Worm (Caenorhabditis elegans): ENCODE results near the gene M18.6.

M18.6 gene

DNA sequence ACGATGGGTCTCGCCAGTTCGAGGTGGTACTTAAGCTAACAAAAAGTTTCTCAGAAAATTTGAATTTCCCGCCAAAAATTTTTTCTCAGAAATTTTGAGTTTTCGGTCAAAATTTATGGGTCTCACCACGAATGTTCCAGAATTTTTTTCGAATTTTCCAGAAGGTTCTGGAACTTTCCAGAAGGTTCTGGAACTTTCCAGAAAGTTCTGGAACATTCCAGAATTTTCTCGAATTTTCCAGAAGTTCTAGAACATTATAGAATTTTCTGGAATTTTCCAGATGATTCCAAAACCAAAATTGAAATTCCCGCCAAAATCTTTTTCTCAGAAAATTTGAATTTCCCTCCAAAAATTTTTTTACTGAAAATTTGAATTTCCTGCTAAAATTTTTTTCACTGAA is 34.7 kb downstream of the M18.6 start:
- peak; percentile 89 for TF ChIP-seq flt-1 (GFP tag; IDR thresholded peaks at IDR 0.05)

DNA sequence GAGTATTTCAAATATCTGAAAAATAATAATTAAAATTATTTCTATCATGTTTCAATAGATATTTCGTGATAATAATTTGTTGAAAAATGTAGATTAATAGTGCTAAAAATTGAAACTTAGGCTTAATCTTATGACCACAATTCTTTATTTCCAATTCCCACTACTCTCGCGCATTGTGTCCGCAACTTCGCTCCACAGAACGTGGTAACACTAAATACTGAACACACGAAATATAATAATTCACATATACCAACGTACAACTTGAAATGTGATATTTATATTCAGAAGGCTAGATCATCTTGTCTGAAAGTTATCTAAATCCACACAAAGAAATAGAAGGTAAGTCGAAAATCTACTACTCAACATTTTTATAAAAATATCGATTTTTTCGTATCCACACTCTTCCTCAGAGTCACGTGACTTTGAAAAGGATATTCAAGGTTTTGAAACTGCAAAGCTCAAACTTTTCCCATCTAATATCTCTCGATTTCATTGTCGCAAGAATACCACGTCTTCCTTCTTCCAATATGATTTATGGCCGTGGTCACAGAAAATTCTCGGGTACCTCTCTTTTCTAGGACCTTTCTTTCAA is 35.6 kb downstream of the M18.6 start, which contains the start of gene eri-12:
eri-12 (plus strand) TSS at position 197 of the 592 bp plus-strand sequence.
- TF ChIP-seq med-1 (GFP tag; optimal IDR thresholded peaks at IDR 0.05; ENCODE audit: insufficient read depth) (no peak), ztf-23 (GFP tag; IDR thresholded peaks at IDR 0.05) (no peak), cog-1 (tag; optimal IDR thresholded peaks at IDR 0.05) (no peak), klf-2 (GFP tag; conservative IDR thresholded peaks at IDR 0.05) (no peak), ref-1 (GFP tag; conservative IDR thresholded peaks at IDR 0.05) (no peak), T22C8.4 (GFP tag; IDR thresholded peaks at IDR 0.05) (0 out of 2 replicates have a peak, but pooled peaks have one; percentile 18)

DNA sequence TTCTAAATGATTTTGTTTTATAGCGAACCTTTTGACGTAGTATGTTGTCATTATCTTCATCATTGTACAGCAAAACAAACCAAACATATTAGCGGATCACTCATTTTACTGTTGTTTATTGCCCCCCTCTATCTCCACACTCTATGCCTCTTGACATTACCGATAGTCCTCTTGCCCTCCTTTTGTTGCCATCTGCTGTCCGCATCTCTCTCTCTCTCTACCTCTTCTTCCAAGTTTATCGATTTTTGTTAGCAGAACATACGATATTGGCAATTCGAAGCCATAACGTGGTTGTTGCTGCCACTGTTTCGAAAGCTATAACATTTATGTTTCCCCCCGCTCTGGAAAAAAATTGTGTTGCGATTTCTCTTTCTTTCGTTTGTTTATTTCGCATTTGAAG is 36.8 kb downstream of the M18.6 start:
- TF ChIP-seq T22C8.4 (GFP tag; IDR thresholded peaks at IDR 0.05): peak; percentile 66
- TF ChIP-seq ref-1 (GFP tag; conservative IDR thresholded peaks at IDR 0.05): no peak
- TF ChIP-seq flt-1 (GFP tag; IDR thresholded peaks at IDR 0.05): 0 out of 2 replicates have a peak, but pooled peaks have one; percentile 23
- TF ChIP-seq klf-2 (GFP tag; conservative IDR thresholded peaks at IDR 0.05): no peak
- TF ChIP-seq cog-1 (tag; optimal IDR thresholded peaks at IDR 0.05): peak; percentile 41
- 0 out of 2 replicates have a peak, but pooled peaks have one; percentile 7 for TF ChIP-seq tab-1 (GFP tag; IDR thresholded peaks at IDR 0.05)

DNA sequence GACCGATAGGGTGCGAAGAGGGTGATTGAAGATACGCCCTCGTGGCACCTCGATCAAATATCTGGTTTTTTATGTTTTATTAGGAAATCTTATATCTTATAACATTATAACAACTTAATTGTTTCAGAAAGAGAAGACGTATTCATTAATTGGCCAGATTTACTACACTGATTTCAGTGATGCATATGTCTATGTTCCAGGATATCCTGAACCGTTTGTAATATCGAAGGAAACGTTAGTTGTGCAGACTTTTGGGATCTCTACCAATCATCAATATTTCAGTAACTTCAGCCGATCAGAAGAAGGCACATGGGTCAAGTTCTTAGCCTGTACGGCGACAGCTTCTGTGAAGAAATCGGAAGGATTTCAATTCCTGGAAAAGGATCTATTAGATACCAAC is 39.3 kb downstream of the M18.6 start:
- no peak for TF ChIP-seq T22C8.4 (GFP tag; IDR thresholded peaks at IDR 0.05)
- no peak for TF ChIP-seq med-1 (GFP tag; optimal IDR thresholded peaks at IDR 0.05; ENCODE audit: insufficient read depth)
- no peak for TF ChIP-seq ztf-23 (GFP tag; IDR thresholded peaks at IDR 0.05)
- TF ChIP-seq tab-1 (GFP tag; IDR thresholded peaks at IDR 0.05): no peak
- TF ChIP-seq klf-2 (GFP tag; conservative IDR thresholded peaks at IDR 0.05): no peak
- TF ChIP-seq ref-1 (GFP tag; conservative IDR thresholded peaks at IDR 0.05): no peak
- no peak for TF ChIP-seq flt-1 (GFP tag; IDR thresholded peaks at IDR 0.05)
- TF ChIP-seq cog-1 (tag; optimal IDR thresholded peaks at IDR 0.05): no peak
- no peak for TF ChIP-seq ztf-29 (GFP tag; IDR thresholded peaks at IDR 0.05)

DNA sequence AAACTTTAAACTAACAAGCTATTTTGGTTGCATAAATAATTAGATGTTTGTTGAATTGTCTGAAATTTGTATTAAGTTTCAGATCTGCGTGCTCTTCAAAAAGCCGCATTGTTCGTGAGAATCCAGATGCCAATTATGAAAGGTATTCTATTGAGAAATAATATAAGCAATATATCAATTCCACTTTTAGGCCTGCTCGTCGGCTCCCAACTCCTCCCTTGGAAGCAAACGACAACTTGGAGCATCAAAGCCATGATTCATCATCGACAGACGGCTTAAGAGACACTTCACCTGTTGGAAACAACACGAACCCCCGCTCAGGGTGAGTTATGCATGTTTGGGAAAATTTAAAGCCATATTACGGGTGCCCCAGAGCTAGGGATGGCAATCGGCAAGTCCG is 41.6 kb downstream of the M18.6 start:
- TF ChIP-seq ztf-23 (GFP tag; IDR thresholded peaks at IDR 0.05) (no peak), flt-1 (GFP tag; IDR thresholded peaks at IDR 0.05) (no peak), tab-1 (GFP tag; IDR thresholded peaks at IDR 0.05) (no peak), T22C8.4 (GFP tag; IDR thresholded peaks at IDR 0.05) (no peak), cog-1 (tag; optimal IDR thresholded peaks at IDR 0.05) (no peak), ref-1 (GFP tag; conservative IDR thresholded peaks at IDR 0.05) (no peak), klf-2 (GFP tag; conservative IDR thresholded peaks at IDR 0.05) (no peak), med-1 (GFP tag; optimal IDR thresholded peaks at IDR 0.05; ENCODE audit: insufficient read depth) (no peak), ztf-29 (GFP tag; IDR thresholded peaks at IDR 0.05) (no peak)

DNA sequence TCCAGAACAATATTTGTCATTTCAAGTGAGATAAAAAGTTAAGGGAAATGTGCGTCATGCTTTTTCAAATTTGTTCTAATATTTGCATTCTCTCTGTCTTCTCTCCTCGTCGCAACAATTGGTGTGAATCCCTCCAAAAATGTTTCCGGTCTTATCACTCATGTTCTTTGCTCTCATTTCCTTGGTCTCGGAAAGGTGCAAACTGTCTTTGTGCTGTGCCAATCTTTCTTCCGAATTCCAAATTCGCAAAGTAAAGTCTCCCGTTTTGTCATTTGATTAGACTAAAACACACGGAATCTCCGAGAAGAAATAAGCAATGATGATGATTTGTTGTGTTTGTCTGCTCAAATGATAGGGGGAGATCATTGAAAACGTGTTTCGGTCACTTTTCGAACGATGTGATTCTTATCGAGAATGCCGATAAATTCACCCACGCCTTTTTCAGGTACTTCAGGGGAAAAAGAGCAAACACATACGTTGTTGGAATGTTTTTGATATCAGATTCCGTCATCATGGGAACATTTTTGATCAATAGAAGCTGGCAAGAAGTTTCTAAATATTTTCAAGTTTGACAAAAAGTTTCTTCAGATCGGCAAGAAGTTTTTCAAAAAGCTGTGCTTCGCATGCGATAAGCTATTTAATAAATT is 44.4 kb downstream of the M18.6 start:
- TF ChIP-seq T22C8.4 (GFP tag; IDR thresholded peaks at IDR 0.05): no peak
- no peak for TF ChIP-seq ztf-29 (GFP tag; IDR thresholded peaks at IDR 0.05)
- TF ChIP-seq ref-1 (GFP tag; conservative IDR thresholded peaks at IDR 0.05): no peak
- no peak for TF ChIP-seq flt-1 (GFP tag; IDR thresholded peaks at IDR 0.05)
- no peak for TF ChIP-seq tab-1 (GFP tag; IDR thresholded peaks at IDR 0.05)
- no peak for TF ChIP-seq ztf-23 (GFP tag; IDR thresholded peaks at IDR 0.05)
- TF ChIP-seq klf-2 (GFP tag; conservative IDR thresholded peaks at IDR 0.05): no peak
- TF ChIP-seq med-1 (GFP tag; optimal IDR thresholded peaks at IDR 0.05; ENCODE audit: insufficient read depth): no peak
- TF ChIP-seq cog-1 (tag; optimal IDR thresholded peaks at IDR 0.05): no peak

DNA sequence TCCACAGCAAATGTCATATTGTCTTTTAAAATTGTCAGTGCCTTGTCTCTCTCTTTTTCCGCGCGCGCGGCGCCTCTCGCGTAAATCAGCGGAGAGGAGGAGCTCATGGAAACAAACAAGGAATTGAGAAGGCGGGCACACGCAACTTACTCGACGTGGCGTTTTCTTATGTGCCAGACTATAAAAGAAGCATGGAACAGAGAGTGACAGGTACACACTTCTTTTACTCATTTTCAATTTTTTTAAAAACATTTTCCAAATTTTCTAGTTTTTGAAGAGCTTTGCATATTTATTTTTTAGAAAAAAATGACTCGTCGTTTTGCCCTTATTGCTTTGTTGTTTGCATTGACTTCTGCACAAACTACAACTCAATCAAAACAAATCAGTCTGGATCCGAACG is 46.8 kb downstream of the M18.6 start, which contains the start of gene F20B10.3:
F20B10.3 (plus strand) TSS at position 301 of the 400 bp plus-strand sequence.
- TF ChIP-seq ztf-29 (GFP tag; IDR thresholded peaks at IDR 0.05) (no peak), med-1 (GFP tag; optimal IDR thresholded peaks at IDR 0.05; ENCODE audit: insufficient read depth) (no peak), tab-1 (GFP tag; IDR thresholded peaks at IDR 0.05) (no peak), klf-2 (GFP tag; conservative IDR thresholded peaks at IDR 0.05) (no peak), ref-1 (GFP tag; conservative IDR thresholded peaks at IDR 0.05) (no peak), flt-1 (GFP tag; IDR thresholded peaks at IDR 0.05) (no peak), ztf-23 (GFP tag; IDR thresholded peaks at IDR 0.05) (no peak), cog-1 (tag; optimal IDR thresholded peaks at IDR 0.05) (no peak)

Data from whole organism, midembryonic.